Fruit fly (Drosophila melanogaster) whole organism, wandering third instar larva: ENCODE data around the gene CG2533.

Source experiments
- Hr78 ChIP-seq: fragments of >200 bp; optimal IDR thresholded peaks from 2 replicates; lab custom pipeline; 2017; ENCODE audit warnings: missing biosample characterization, missing genetic modification characterization
- psq ChIP-seq: fragments of 200-800 bp; sonication (Bioruptor generic); optimal IDR thresholded peaks from 3 replicates; lab custom pipeline; 2017; ENCODE audit warnings: missing biosample characterization, mild to moderate bottlenecking, missing genetic modification characterization, moderate library complexity

DNA sequence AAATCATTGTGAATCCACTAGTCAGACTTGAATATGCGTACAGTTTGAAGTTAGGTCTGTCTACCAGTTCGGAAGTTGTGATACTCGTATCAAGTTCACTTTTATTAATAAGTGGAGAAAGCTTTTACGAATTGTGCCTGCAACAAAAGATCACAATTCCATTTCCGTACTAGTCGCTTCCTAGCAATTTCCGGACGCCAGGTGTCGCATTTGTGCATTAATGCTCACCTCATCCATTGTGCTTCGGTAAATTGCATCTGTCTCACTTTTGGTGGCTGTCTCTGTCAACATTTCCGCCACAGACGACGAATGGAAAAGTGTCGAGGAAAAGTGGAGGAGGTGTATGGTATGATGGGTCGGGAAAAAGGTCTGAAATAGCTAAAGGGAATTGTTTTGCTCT is 39.2 kb upstream of the CG2533 start:
- TF ChIP-seq psq (GFP tag; lab: Kevin White, UChicago): no peak
- no peak for TF ChIP-seq Hr78 (GFP tag; lab: Kevin White, UChicago)
